Fruit fly (Drosophila melanogaster) whole organism, prepupa: ENCODE measurements around the gene mib1.
A peak's percentile ranks its signal among the peaks of the same experiment; 100 is the strongest.

Experiments used
- CG15336 ChIP-seq: fragments of 200-800 bp; sonication (Bioruptor generic); IDR thresholded peaks from 2 replicates; pipeline ENCODE4 v1.3.6; 2022; ENCODE audit warnings: missing biosample characterization, missing genetic modification characterization
- salr ChIP-seq, 2 experiments: fragments of 200-800 bp; sonication (Bioruptor generic); optimal IDR thresholded peaks; 3 replicates each; lab custom pipeline; 2016 to 2018; ENCODE audit warnings: missing biosample characterization in 2 of 2, missing genetic modification characterization in 2 of 2, mild to moderate bottlenecking in 1 of 2

- TF ChIP-seq CG15336 (GFP tag; lab: Robert Waterston, UW) (0 out of 2 replicates have a peak, but pooled peaks have one; percentile 14), salr (GFP tag; optimal IDR thresholded peaks at IDR 0.05; lab: Kevin White, UChicago) (no peak)
Observed at dm6 chr3L:16018251-16018583, 6.6 kb upstream of the mib1 start.
